Fruit fly (Drosophila melanogaster) whole organism, embryonic: Measurements from ENCODE around the gene ftz-f1.
A peak's percentile ranks its signal among the peaks of the same experiment; 100 is the strongest.

Experiments used
- Adf1 ChIP-seq: fragments of 200-800 bp; sonication (Bioruptor generic); IDR thresholded peaks from 2 replicates; pipeline ENCODE4 v1.3.6; 2022; ENCODE audit warnings: missing biosample characterization, missing genetic modification characterization
- Blimp-1 ChIP-seq: fragments of 200-800 bp; sonication (Bioruptor generic); optimal IDR thresholded peaks from 3 replicates; lab custom pipeline; 2018; ENCODE audit warnings: missing biosample characterization, missing genetic modification characterization, mild to moderate bottlenecking, moderate library complexity, missing genetic modification reagents
- CG11247 ChIP-seq: fragments of 200-800 bp; sonication (Bioruptor generic); IDR thresholded peaks from 2 replicates; pipeline ENCODE4 v1.3.6; 2022; ENCODE audit warnings: missing biosample characterization, missing genetic modification characterization
- CG11456 ChIP-seq: fragments of 200-800 bp; sonication (Bioruptor generic); IDR thresholded peaks from 3 replicates; pipeline ENCODE4 v1.3.6; 2022; ENCODE audit warnings: missing biosample characterization, missing genetic modification characterization
- CG11696 ChIP-seq: fragments of 200-800 bp; sonication (Bioruptor generic); IDR thresholded peaks from 2 replicates; pipeline ENCODE4 v1.3.6; 2022; ENCODE audit warnings: missing biosample characterization, missing genetic modification characterization
- CG14667 ChIP-seq: fragments of 200-800 bp; sonication (Bioruptor generic); IDR thresholded peaks from 2 replicates; pipeline ENCODE4 v1.3.6; 2022; ENCODE audit warnings: missing biosample characterization, missing genetic modification characterization
- CG42726 ChIP-seq: fragments of 200-800 bp; sonication (Bioruptor generic); IDR thresholded peaks from 2 replicates; pipeline ENCODE4 v1.3.6; 2022; ENCODE audit warnings: missing biosample characterization, missing genetic modification characterization; ENCODE audit not compliant: partially characterized antibody
- CG4424 ChIP-seq: fragments of 200-800 bp; sonication (Bioruptor generic); optimal IDR thresholded peaks from 3 replicates; lab custom pipeline; 2016; ENCODE audit warnings: missing biosample characterization, missing genetic modification characterization
- CG6272 ChIP-seq: fragments of 200-800 bp; sonication (Bioruptor generic); IDR thresholded peaks from 2 replicates; pipeline ENCODE4 v1.3.6; 2022; ENCODE audit warnings: missing biosample characterization, missing genetic modification characterization
- Deaf1 ChIP-seq: fragments of 200-800 bp; optimal IDR thresholded peaks from 3 replicates; lab custom pipeline; 2019; ENCODE audit warnings: missing biosample characterization, mild to moderate bottlenecking, missing genetic modification characterization, moderate library complexity
- Drgx ChIP-seq: fragments of 200-800 bp; sonication (Bioruptor generic); IDR thresholded peaks from 2 replicates; pipeline ENCODE4 v1.3.6; 2022; ENCODE audit warnings: missing biosample characterization, missing genetic modification characterization
- Fer2 ChIP-seq: fragments of 200-800 bp; sonication (Bioruptor generic); optimal IDR thresholded peaks from 2 replicates; lab custom pipeline; 2018; ENCODE audit warnings: missing biosample characterization, mild to moderate bottlenecking, missing genetic modification characterization, moderate library complexity
- Med ChIP-seq: fragments of 200-800 bp; sonication (Bioruptor generic); peaks from one replicate; lab custom pipeline; 2016; ENCODE audit warnings: missing biosample characterization, missing genetic modification characterization, mild to moderate bottlenecking, inconsistent platforms, moderate library complexity
- Meics ChIP-seq: fragments of 200-800 bp; sonication (Bioruptor generic); optimal IDR thresholded peaks from 2 replicates; lab custom pipeline; 2017; ENCODE audit warnings: missing biosample characterization, mild to moderate bottlenecking, missing genetic modification characterization
- Pdp1 ChIP-seq, 2 experiments: fragments of 200-800 bp; sonication (Bioruptor generic); optimal IDR thresholded peaks; 3 replicates each; lab custom pipeline; 2016; ENCODE audit warnings: missing biosample characterization in 2 of 2, missing genetic modification characterization in 2 of 2, mild to moderate bottlenecking in 1 of 2, moderate library complexity in 1 of 2
- Rfx ChIP-seq: fragments of 200-800 bp; sonication (Bioruptor generic); IDR thresholded peaks from 2 replicates; pipeline ENCODE4 v1.3.6; 2022; ENCODE audit warnings: missing biosample characterization, missing genetic modification characterization
- Sox100B ChIP-seq: fragments of 200-800 bp; sonication (Bioruptor generic); optimal IDR thresholded peaks from 3 replicates; lab custom pipeline; 2018; ENCODE audit warnings: missing biosample characterization, mild to moderate bottlenecking, missing genetic modification characterization
- Trl ChIP-seq, 3 experiments: fragments of >200 bp in 2 of 3; fragments of 200-800 bp in 1 of 3; sonication (Bioruptor generic) in 1 of 3; optimal IDR thresholded peaks; 2 replicates in 1 of 3; 3 replicates in 2 of 3; lab custom pipeline; 2016 to 2017; ENCODE audit warnings: missing biosample characterization in 1 of 3, missing genetic modification characterization in 1 of 3
- ase ChIP-seq: fragments of 200-800 bp; sonication (Bioruptor generic); IDR thresholded peaks from 3 replicates; pipeline ENCODE4 v1.3.6; 2022; ENCODE audit warnings: missing biosample characterization, missing genetic modification characterization
- chinmo ChIP-seq: fragments of 200-800 bp; sonication (Bioruptor generic); IDR thresholded peaks from 4 replicates; pipeline ENCODE4 v1.3.6; 2022; ENCODE audit warnings: missing biosample characterization, missing genetic modification characterization; ENCODE audit not compliant: partially characterized antibody
- chm ChIP-seq: fragments of 200-800 bp; sonication (Bioruptor generic); IDR thresholded peaks from 2 replicates; pipeline ENCODE4 v1.3.6; 2022; ENCODE audit warnings: missing biosample characterization, missing genetic modification characterization
- ci ChIP-seq: fragments of 200-800 bp; sonication (Bioruptor generic); IDR thresholded peaks from 3 replicates; pipeline ENCODE4 v1.3.6; 2022; ENCODE audit warnings: missing biosample characterization, missing genetic modification characterization
- crol ChIP-seq: fragments of 200-800 bp; sonication (Bioruptor generic); IDR thresholded peaks from 2 replicates; pipeline ENCODE4 v1.3.6; 2022; ENCODE audit warnings: missing biosample characterization, missing genetic modification characterization
- cwo ChIP-seq: fragments of 200-800 bp; sonication (Bioruptor generic); optimal IDR thresholded peaks from 3 replicates; lab custom pipeline; 2017; ENCODE audit warnings: missing biosample characterization, missing genetic modification characterization, mild to moderate bottlenecking, moderate library complexity, missing genetic modification reagents
- da ChIP-seq: fragments of 200-800 bp; sonication (Bioruptor generic); optimal IDR thresholded peaks from 2 replicates; lab custom pipeline; 2016; ENCODE audit warnings: missing biosample characterization, missing genetic modification characterization
- eve ChIP-seq, 2 experiments: fragments of >200 bp; optimal IDR thresholded peaks; 2 replicates each; lab custom pipeline; 2017; ENCODE audit warnings: missing biosample characterization in 2 of 2, missing genetic modification characterization in 2 of 2
- ftz-f1 ChIP-seq: fragments of 200-800 bp; sonication (Bioruptor generic); optimal IDR thresholded peaks from 2 replicates; lab custom pipeline; 2016; ENCODE audit warnings: missing biosample characterization, missing genetic modification characterization
- gem ChIP-seq: fragments of 200-800 bp; sonication (Bioruptor generic); optimal IDR thresholded peaks from 2 replicates; lab custom pipeline; 2019; ENCODE audit warnings: missing biosample characterization, mild to moderate bottlenecking, missing genetic modification characterization, moderate library complexity
- grau ChIP-seq: fragments of 200-800 bp; optimal IDR thresholded peaks from 3 replicates; lab custom pipeline; 2019; ENCODE audit warnings: missing biosample characterization, mild to moderate bottlenecking, missing genetic modification characterization, moderate library complexity
- her ChIP-seq: fragments of 200-800 bp; sonication (Bioruptor generic); optimal IDR thresholded peaks from 2 replicates; lab custom pipeline; 2016; ENCODE audit warnings: missing biosample characterization, missing genetic modification characterization
- hkb ChIP-seq, 2 experiments: fragments of 200-800 bp in 1 of 2; fragments of >200 bp in 1 of 2; sonication (Bioruptor generic) in 1 of 2; IDR thresholded peaks in 1 of 2; optimal IDR thresholded peaks in 1 of 2; 2 replicates each; pipeline versions ENCODE4 v1.3.6 to Lab custom; 2017 to 2022; ENCODE audit warnings: missing biosample characterization in 1 of 2, missing genetic modification characterization in 1 of 2
- ken ChIP-seq: fragments of 200-800 bp; sonication (Bioruptor generic); IDR thresholded peaks from 3 replicates; pipeline ENCODE4 v1.3.6; 2022; ENCODE audit warnings: missing biosample characterization, missing genetic modification characterization
- lov ChIP-seq, 2 experiments: fragments of 200-800 bp in 1 of 2; fragments of >200 bp in 1 of 2; sonication (Bioruptor generic) in 1 of 2; IDR thresholded peaks in 1 of 2; optimal IDR thresholded peaks in 1 of 2; 2 replicates in 1 of 2; 3 replicates in 1 of 2; pipeline versions ENCODE4 v1.3.6 to Lab custom; 2017 to 2022; ENCODE audit warnings: missing biosample characterization in 1 of 2, missing genetic modification characterization in 1 of 2
- nom ChIP-seq: fragments of 200-800 bp; sonication (Bioruptor generic); optimal IDR thresholded peaks from 2 replicates; lab custom pipeline; 2017; ENCODE audit warnings: missing biosample characterization, missing genetic modification characterization, mild to moderate bottlenecking, moderate library complexity, missing genetic modification reagents
- org-1 ChIP-seq: fragments of 200-800 bp; sonication (Bioruptor generic); optimal IDR thresholded peaks from 2 replicates; lab custom pipeline; 2017; ENCODE audit warnings: missing biosample characterization, missing genetic modification characterization
- row ChIP-seq: fragments of 200-800 bp; sonication (Bioruptor generic); IDR thresholded peaks from 3 replicates; pipeline ENCODE4 v1.3.6; 2022; ENCODE audit warnings: missing biosample characterization, missing genetic modification characterization
- sd ChIP-seq: fragments of 200-800 bp; sonication (Bioruptor generic); optimal IDR thresholded peaks from 3 replicates; lab custom pipeline; 2018; ENCODE audit warnings: missing biosample characterization, mild to moderate bottlenecking, missing genetic modification characterization, moderate library complexity
- sens ChIP-seq: fragments of 200-800 bp; sonication (Bioruptor generic); peaks from one replicate; lab custom pipeline; 2016; ENCODE audit warnings: missing biosample characterization, missing genetic modification characterization
- sima ChIP-seq: fragments of 200-800 bp; sonication (Bioruptor generic); optimal IDR thresholded peaks from 2 replicates; lab custom pipeline; 2016; ENCODE audit warnings: missing biosample characterization, missing genetic modification characterization
- sna ChIP-seq: fragments of 200-800 bp; sonication (Bioruptor generic); IDR thresholded peaks from 2 replicates; pipeline ENCODE4 v1.3.6; 2022; ENCODE audit warnings: missing biosample characterization, missing genetic modification characterization; ENCODE audit not compliant: partially characterized antibody
- tap ChIP-seq: fragments of 200-800 bp; optimal IDR thresholded peaks from 3 replicates; lab custom pipeline; 2019; ENCODE audit warnings: missing biosample characterization, mild to moderate bottlenecking, missing genetic modification characterization, moderate library complexity
- tio ChIP-seq: fragments of 200-800 bp; sonication (Bioruptor generic); optimal IDR thresholded peaks from 2 replicates; lab custom pipeline; 2017; ENCODE audit warnings: missing biosample characterization, missing genetic modification characterization, inconsistent platforms
- vvl ChIP-seq: fragments of 200-800 bp; sonication (Bioruptor generic); IDR thresholded peaks from 2 replicates; pipeline ENCODE4 v1.3.6; 2022; ENCODE audit warnings: missing biosample characterization, missing genetic modification characterization

The ftz-f1 gene

dm6 chr3L:18763486-18764436, 37.3 kb downstream of the ftz-f1 start (continued):
- TF ChIP-seq org-1 (GFP tag; lab: Kevin White, UChicago) (no peak), chm (GFP tag; lab: Robert Waterston, UW) (peak; percentile 43; the same call in 1 of the 2 replicates), ken (GFP tag; lab: Robert Waterston, UW) (0 out of 3 replicates have a peak, but pooled peaks have one; percentile 13), ase (0 out of 3 replicates have a peak, but pooled peaks have one; percentile 36), CG11456 (no peak), CG6272 (GFP tag; lab: Robert Waterston, UW) (0 out of 2 replicates have a peak, but pooled peaks have one; percentile 13), tap (tag; lab: Kevin White, UChicago) (no peak), tio (GFP tag; lab: Kevin White, UChicago) (no peak), sima (GFP tag; lab: Kevin White, UChicago) (no peak), cwo (GFP tag; lab: Kevin White, UChicago) (no peak), Fer2 (no peak), da (GFP tag; lab: Kevin White, UChicago) (no peak), CG42726 (no peak), CG4424 (GFP tag; lab: Kevin White, UChicago) (no peak), Sox100B (GFP tag; lab: Kevin White, UChicago) (no peak), Meics (GFP tag; lab: Kevin White, UChicago) (no peak), nom (no peak), sna (no peak)
- TF ChIP-seq, all 482 proteins: peak for 26

dm6 chr3L:18761728-18762127, 39.4 kb downstream of the ftz-f1 start:
- TF ChIP-seq eve (GFP tag; optimal IDR thresholded peaks at IDR 0.05; lab: Kevin White, UChicago) (peak in 1 of 2 experiments; percentile 27), sd (tag; lab: Kevin White, UChicago) (no peak), chinmo (GFP tag; lab: Robert Waterston, UW) (0 out of 4 replicates have a peak, but pooled peaks have one; percentile 68)

- TF ChIP-seq row, result peak; percentile 32; the same call in 1 of the 3 replicates
- peak; percentile 39 for TF ChIP-seq ftz-f1 (GFP tag; lab: Kevin White, UChicago)
- TF ChIP-seq vvl, result peak; percentile 30; the same call in 1 of the 2 replicates
- 0 out of 2 replicates have a peak, but pooled peaks have one; percentile 17 for TF ChIP-seq Rfx
- no peak for TF ChIP-seq CG14667 (GFP tag; lab: Robert Waterston, UW)
- no peak for TF ChIP-seq her
- TF ChIP-seq Deaf1 (tag; lab: Kevin White, UChicago), result peak; percentile 28
- TF ChIP-seq grau (tag; lab: Kevin White, UChicago), result peak; percentile 55
- TF ChIP-seq sens (GFP tag; lab: Kevin White, UChicago), result peak; percentile 79
- TF ChIP-seq Blimp-1 (GFP tag; lab: Kevin White, UChicago), result peak; percentile 29
- TF ChIP-seq Trl (optimal IDR thresholded peaks at IDR 0.05; lab: Kevin White, UChicago), result peak; percentile 38 to 57
- no peak for TF ChIP-seq Trl (GFP tag; optimal IDR thresholded peaks at IDR 0.05; lab: Kevin White, UChicago)
- 0 out of 2 replicates have a peak, but pooled peaks have one; percentile 23 for TF ChIP-seq sna
- peak; percentile 20 for TF ChIP-seq gem (tag; lab: Kevin White, UChicago)
- TF ChIP-seq ci (GFP tag; lab: Robert Waterston, UW), result peak; percentile 34; the same call in 1 of the 3 replicates
- no peak for TF ChIP-seq hkb (optimal IDR thresholded peaks at IDR 0.05; lab: Kevin White, UChicago)
- no peak for TF ChIP-seq hkb (GFP tag; IDR thresholded peaks at IDR 0.05; lab: Robert Waterston, UW)
- peak; percentile 55 for TF ChIP-seq Med (GFP tag; lab: Kevin White, UChicago)
- peak; percentile 86 for TF ChIP-seq crol (GFP tag; lab: Robert Waterston, UW)
- TF ChIP-seq CG11247, result no peak
- TF ChIP-seq sd (tag; lab: Kevin White, UChicago), result peak; percentile 21
- no peak for TF ChIP-seq lov (optimal IDR thresholded peaks at IDR 0.05; lab: Kevin White, UChicago)
- TF ChIP-seq lov (GFP tag; IDR thresholded peaks at IDR 0.05; lab: Robert Waterston, UW), result no peak
- TF ChIP-seq CG11696, result 0 out of 2 replicates have a peak, but pooled peaks have one; percentile 20
- no peak for TF ChIP-seq Pdp1 (GFP tag; optimal IDR thresholded peaks at IDR 0.05; lab: Kevin White, UChicago)
- TF ChIP-seq Adf1 (GFP tag; lab: Robert Waterston, UW), result peak; percentile 91
- TF ChIP-seq Drgx (GFP tag; lab: Robert Waterston, UW), result peak; percentile 79
Measured at dm6 chr3L:18760421-18761045, 40.6 kb downstream of the ftz-f1 start.
